Worm (Caenorhabditis elegans) whole organism, early embryonic: Measurements from ENCODE around the gene cyy-1.

Experiments
- B0310.2 ChIP-seq: sonication (generic microtip); optimal IDR thresholded peaks from 2 replicates; lab custom pipeline; 2016; ENCODE audit warnings: mild to moderate bottlenecking, missing genetic modification characterization, missing compliant biosample characterization
- F13C5.2 ChIP-seq: sonication (generic microtip); optimal IDR thresholded peaks from 2 replicates; lab custom pipeline; 2017; ENCODE audit warnings: mild to moderate bottlenecking, missing genetic modification characterization, inconsistent platforms, missing compliant biosample characterization
- aly-1 ChIP-seq: sonication (generic microtip); optimal IDR thresholded peaks from 2 replicates; lab custom pipeline; 2016; ENCODE audit warnings: missing genetic modification characterization, missing compliant biosample characterization
- ama-1 ChIP-seq: fragments of 150-350 bp; optimal IDR thresholded peaks from 2 replicates; lab custom pipeline; 2014
- ceh-13 ChIP-seq: fragments of 200-800 bp; sonication (Bioruptor generic); optimal IDR thresholded peaks from 2 replicates; lab custom pipeline; 2018; ENCODE audit warnings: mild to moderate bottlenecking, missing genetic modification characterization, missing compliant biosample characterization
- ceh-36 ChIP-seq: sonication (generic microtip); optimal IDR thresholded peaks from 2 replicates; lab custom pipeline; 2016; ENCODE audit warnings: missing genetic modification characterization, inconsistent platforms, missing compliant biosample characterization
- ets-7 ChIP-seq: sonication (generic microtip); optimal IDR thresholded peaks from 2 replicates; lab custom pipeline; 2016; ENCODE audit warnings: missing genotype, missing genetic modification characterization, missing compliant biosample characterization
- flt-1 ChIP-seq: fragments of 200-800 bp; sonication (Bioruptor generic); IDR thresholded peaks from 2 replicates; pipeline ENCODE4 v1.3.6; 2022; ENCODE audit warnings: missing genetic modification characterization, missing compliant biosample characterization
- hmbx-1 ChIP-seq: sonication (generic microtip); optimal IDR thresholded peaks from 2 replicates; lab custom pipeline; 2016; ENCODE audit warnings: mild to moderate bottlenecking, missing genetic modification characterization, missing compliant biosample characterization
- hmg-4 ChIP-seq: fragments of 200-800 bp; sonication (Bioruptor generic); optimal IDR thresholded peaks from 2 replicates; lab custom pipeline; 2018; ENCODE audit warnings: mild to moderate bottlenecking, missing genetic modification characterization, missing compliant biosample characterization
- hnd-1 ChIP-seq: sonication (generic microtip); optimal IDR thresholded peaks from 2 replicates; lab custom pipeline; 2016; ENCODE audit warnings: missing genetic modification characterization, missing compliant biosample characterization
- pes-1 ChIP-seq: fragments of 200-800 bp; sonication (Bioruptor generic); IDR thresholded peaks from 2 replicates; pipeline ENCODE4 v1.3.6; 2022; ENCODE audit warnings: missing genetic modification reagents, missing genetic modification characterization, missing compliant biosample characterization
- scrt-1 ChIP-seq: fragments of 200-800 bp; sonication (Bioruptor generic); IDR thresholded peaks from 2 replicates; pipeline ENCODE4 v1.3.6; 2022; ENCODE audit warnings: missing genetic modification characterization, missing compliant biosample characterization
- sea-1 ChIP-seq: fragments of 200-800 bp; sonication (Bioruptor generic); conservative IDR thresholded peaks from 2 replicates; pipeline ENCODE4 v1.3.6; 2022; ENCODE audit warnings: missing genetic modification characterization, missing compliant biosample characterization
- tbx-11 ChIP-seq: fragments of 200-800 bp; sonication (Bioruptor generic); IDR thresholded peaks from 2 replicates; pipeline ENCODE4 v1.3.6; 2022; ENCODE audit warnings: missing genetic modification characterization, missing compliant biosample characterization
- tbx-37 ChIP-seq: fragments of 200-800 bp; sonication (Bioruptor generic); conservative IDR thresholded peaks from 2 replicates; pipeline ENCODE4 v1.3.6; 2022; ENCODE audit warnings: missing genetic modification reagents, missing genetic modification characterization, missing compliant biosample characterization
- tra-4 ChIP-seq: sonication (generic microtip); optimal IDR thresholded peaks from 2 replicates; lab custom pipeline; 2017; ENCODE audit warnings: missing genetic modification characterization, missing compliant biosample characterization

cyy-1 gene

DNA sequence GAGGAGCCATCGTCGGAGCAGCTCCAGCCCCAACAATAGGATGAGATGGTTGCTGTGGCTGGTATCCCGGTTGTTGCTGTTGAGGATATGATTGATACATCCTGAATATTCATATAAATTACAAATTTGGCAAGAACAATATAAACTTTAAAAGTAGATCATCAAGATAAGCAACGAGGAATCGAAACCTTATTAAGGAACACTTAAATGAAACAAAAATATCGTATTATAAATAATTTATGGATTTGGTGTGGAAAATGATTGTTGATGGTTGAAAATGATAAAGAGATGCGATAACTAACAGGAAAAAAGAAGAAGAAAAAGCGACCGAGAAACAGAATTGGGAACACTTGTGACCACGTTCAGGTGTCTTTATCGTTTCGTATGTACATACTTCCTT lies 33.6 kb downstream of the cyy-1 start, which contains the start of gene pqn-96:
pqn-96 (minus strand) TSS at position 101 of the 400 bp plus-strand sequence.
- TF ChIP-seq tbx-37 (GFP tag; lab: Robert Waterston, UW) (no peak), aly-1 (tag; lab: Kevin White, UChicago) (no peak), hnd-1 (no peak), F13C5.2 (tag; lab: Kevin White, UChicago) (no peak), B0310.2 (no peak), ets-7 (no peak), ceh-13 (GFP tag; lab: Kevin White, UChicago) (no peak), hmbx-1 (tag; lab: Kevin White, UChicago) (no peak), pes-1 (GFP tag; lab: Robert Waterston, UW) (no peak), tbx-11 (GFP tag; lab: Robert Waterston, UW) (no peak), flt-1 (GFP tag; lab: Robert Waterston, UW) (no peak), ceh-36 (no peak), sea-1 (GFP tag; lab: Robert Waterston, UW) (no peak), tra-4 (tag; lab: Kevin White, UChicago) (no peak), scrt-1 (GFP tag; lab: Robert Waterston, UW) (no peak)

ce11 chrIII:8443557-8444131 lies 38.0 kb downstream of the cyy-1 start, which contains the start of gene ufbp-1:
ufbp-1 (minus strand) TSS chrIII:8443607.
- TF ChIP-seq sea-1 (GFP tag; lab: Robert Waterston, UW) (0 out of 2 replicates have a peak, but pooled peaks have one; percentile 17), ama-1 (no peak)

DNA sequence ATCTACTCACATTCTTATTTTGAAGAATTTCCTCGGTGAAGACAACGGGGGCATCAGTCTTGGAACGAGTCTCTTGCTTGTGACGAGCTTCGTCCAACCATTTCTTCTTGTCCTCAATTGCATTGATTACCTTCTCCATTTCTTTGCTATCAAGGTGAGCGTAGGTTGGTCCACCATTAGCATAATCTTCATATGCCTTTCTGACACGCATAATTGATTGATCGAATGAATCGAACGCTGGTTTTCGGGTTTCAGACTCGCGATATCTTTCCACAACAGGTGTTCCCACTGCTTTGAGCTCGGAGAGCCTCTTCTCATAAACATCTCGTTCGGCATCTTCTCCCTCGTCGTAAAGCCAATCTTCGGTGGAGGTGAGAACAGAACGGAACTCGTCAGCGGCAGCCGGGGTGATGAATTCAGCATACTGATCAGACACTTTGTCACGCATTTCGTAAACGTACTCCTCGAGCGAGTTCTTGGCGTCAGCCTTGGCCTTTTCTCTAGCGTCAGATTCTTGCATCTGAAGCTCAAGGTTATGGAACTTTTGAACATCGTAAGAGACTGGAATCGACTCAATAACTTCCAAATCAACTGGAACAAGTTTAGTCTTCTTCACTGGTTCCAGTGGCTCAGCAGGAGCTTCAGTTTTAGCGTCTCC lies 38.9 kb downstream of the cyy-1 start:
- no peak for TF ChIP-seq pes-1 (GFP tag; lab: Robert Waterston, UW)
- TF ChIP-seq F13C5.2 (tag; lab: Kevin White, UChicago): no peak
- TF ChIP-seq B0310.2: no peak
- no peak for TF ChIP-seq hnd-1
- TF ChIP-seq aly-1 (tag; lab: Kevin White, UChicago): no peak
- TF ChIP-seq sea-1 (GFP tag; lab: Robert Waterston, UW): no peak
- TF ChIP-seq tra-4 (tag; lab: Kevin White, UChicago): no peak
- TF ChIP-seq ama-1: no peak
- no peak for TF ChIP-seq hmg-4 (GFP tag; lab: Kevin White, UChicago)
- no peak for TF ChIP-seq tbx-11 (GFP tag; lab: Robert Waterston, UW)
- TF ChIP-seq ceh-36: no peak
- TF ChIP-seq flt-1 (GFP tag; lab: Robert Waterston, UW): no peak
- TF ChIP-seq ceh-13 (GFP tag; lab: Kevin White, UChicago): no peak
- no peak for TF ChIP-seq ets-7
- no peak for TF ChIP-seq tbx-37 (GFP tag; lab: Robert Waterston, UW)
- no peak for TF ChIP-seq scrt-1 (GFP tag; lab: Robert Waterston, UW)
- TF ChIP-seq hmbx-1 (tag; lab: Kevin White, UChicago): no peak

DNA sequence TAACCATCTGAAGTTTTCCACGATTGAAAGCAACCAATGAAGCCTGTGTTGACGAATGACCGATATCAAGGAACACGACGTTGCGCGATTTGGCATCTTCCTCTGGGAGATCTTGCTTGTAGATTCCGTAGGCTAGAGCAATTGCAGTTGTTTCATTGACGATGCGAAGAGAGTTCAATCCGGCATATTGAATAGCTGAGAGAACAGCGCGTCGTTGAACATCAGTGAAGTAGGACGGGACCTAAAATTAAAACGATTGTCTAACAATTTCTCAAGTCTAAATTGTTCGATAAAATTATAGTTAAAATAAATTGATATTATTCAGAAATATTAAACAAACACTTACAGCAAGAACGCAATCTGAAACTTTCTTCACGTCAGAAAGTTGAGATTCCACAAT lies 40.4 kb downstream of the cyy-1 start:
- TF ChIP-seq scrt-1 (GFP tag; lab: Robert Waterston, UW) (no peak), sea-1 (GFP tag; lab: Robert Waterston, UW) (no peak), F13C5.2 (tag; lab: Kevin White, UChicago) (no peak), ceh-36 (no peak), pes-1 (GFP tag; lab: Robert Waterston, UW) (no peak), hnd-1 (no peak), ets-7 (no peak), aly-1 (tag; lab: Kevin White, UChicago) (no peak), hmg-4 (GFP tag; lab: Kevin White, UChicago) (no peak), tra-4 (tag; lab: Kevin White, UChicago) (no peak), hmbx-1 (tag; lab: Kevin White, UChicago) (no peak), B0310.2 (no peak), ceh-13 (GFP tag; lab: Kevin White, UChicago) (no peak)

DNA sequence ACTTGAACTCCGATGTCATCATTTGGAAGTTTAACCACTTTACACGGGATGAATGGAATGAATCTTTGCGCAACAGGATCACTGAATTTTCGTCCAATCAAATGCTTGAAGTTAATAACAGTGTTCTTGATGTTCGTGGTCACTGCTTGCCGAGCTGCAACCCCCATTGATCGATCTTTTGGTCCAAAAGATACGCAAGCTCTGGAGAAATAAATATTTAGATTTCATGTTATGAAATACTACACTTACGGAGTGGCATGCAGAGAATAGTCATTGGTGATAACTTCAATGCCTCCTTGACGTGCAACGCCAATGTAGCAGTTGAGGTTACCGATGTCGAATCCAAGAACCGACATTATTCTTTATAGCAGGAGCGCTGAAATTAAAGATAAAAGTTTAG lies 40.9 kb downstream of the cyy-1 start, which contains the start of gene hsp-110:
hsp-110 (minus strand) TSS at position 376 of the 400 bp plus-strand sequence.
- TF ChIP-seq ceh-36 (no peak), ama-1 (peak; percentile 13), hmbx-1 (tag; lab: Kevin White, UChicago) (no peak), aly-1 (tag; lab: Kevin White, UChicago) (no peak)

- TF ChIP-seq F13C5.2 (tag; lab: Kevin White, UChicago) (peak; percentile 84), sea-1 (GFP tag; lab: Robert Waterston, UW) (no peak), pes-1 (GFP tag; lab: Robert Waterston, UW) (0 out of 2 replicates have a peak, but pooled peaks have one; percentile 27)
Measured at ce11 chrIII:8446940-8447403, 41.3 kb downstream of the cyy-1 start, which contains the start of gene rpn-3. rpn-3 (plus strand) TSS chrIII:8447353.

- TF ChIP-seq ceh-13 (GFP tag; lab: Kevin White, UChicago): no peak
- no peak for TF ChIP-seq hmbx-1 (tag; lab: Kevin White, UChicago)
- no peak for TF ChIP-seq tbx-37 (GFP tag; lab: Robert Waterston, UW)
- TF ChIP-seq hmg-4 (GFP tag; lab: Kevin White, UChicago): no peak
Measured at ce11 chrIII:8449160-8449807, 43.6 kb downstream of the cyy-1 start, which contains the start of gene mrpl-32. mrpl-32 (plus strand) TSS chrIII:8449757.
